Fruit fly (Drosophila melanogaster): ENCODE measurements around the gene CG12239.

- TF ChIP-seq Myc (optimal IDR thresholded peaks at IDR 0.05) (no peak), GATAd (GFP tag; optimal IDR thresholded peaks at IDR 0.05) (no peak), lola (GFP tag; optimal IDR thresholded peaks at IDR 0.05) (no peak), pan (optimal IDR thresholded peaks at IDR 0.05) (no peak), Jra (GFP tag; optimal IDR thresholded peaks at IDR 0.05) (no peak), tai (GFP tag; optimal IDR thresholded peaks at IDR 0.05) (no peak), sage (GFP tag; optimal IDR thresholded peaks at IDR 0.05) (no peak), OdsH (GFP tag; optimal IDR thresholded peaks at IDR 0.05) (no peak), h (GFP tag; optimal IDR thresholded peaks at IDR 0.05) (no peak), Abd-B (GFP tag; optimal IDR thresholded peaks at IDR 0.05) (no peak), CG32264 (GFP tag; optimal IDR thresholded peaks at IDR 0.05) (no peak), brk (GFP tag; optimal IDR thresholded peaks at IDR 0.05) (no peak)
These were observed 35.8 kb upstream of the CG12239 start for dm6 chrX:5756146-5756545.

Measured in whole organism, wandering third instar larva.